Fruit fly (Drosophila melanogaster): ENCODE results near the gene Ttc1.

Ttc1 gene

DNA sequence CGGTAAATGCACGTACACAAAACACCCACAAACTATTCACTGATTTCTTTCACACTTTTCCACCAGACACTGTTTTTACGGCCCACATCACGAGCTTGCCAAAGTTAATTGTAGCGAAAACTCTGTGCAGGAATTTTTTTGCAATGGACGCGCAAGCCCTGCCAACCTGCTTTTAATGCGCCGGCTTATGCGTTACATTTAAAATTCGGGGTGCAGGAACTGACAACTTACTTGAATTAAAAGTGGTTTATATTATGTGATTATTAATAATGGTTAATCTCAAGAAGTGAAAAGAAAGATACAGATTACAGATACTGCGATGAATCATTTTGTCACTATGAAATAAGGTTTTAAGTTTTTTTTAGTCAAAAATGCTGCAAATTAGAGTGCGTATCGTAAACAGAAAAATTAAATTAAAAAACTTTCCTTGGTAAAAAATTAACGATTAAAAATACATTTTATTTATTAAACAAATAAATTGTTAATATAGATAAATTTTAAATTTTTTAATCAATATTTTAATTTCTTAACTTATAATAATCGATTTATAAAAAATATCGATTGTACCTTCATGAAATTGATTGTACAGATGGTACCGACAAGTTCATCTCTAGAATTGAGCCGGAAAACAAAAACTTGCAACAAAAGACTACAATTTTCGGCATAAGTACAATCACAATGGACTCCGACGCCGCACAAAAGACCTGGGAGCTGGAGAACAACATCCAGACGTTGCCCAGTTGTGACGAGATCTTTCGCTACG is 26.9 kb upstream of the Ttc1 start, which contains the start of the genes CG42232 and CSN5 (continued):
- TF ChIP-seq cato (GFP tag; optimal IDR thresholded peaks at IDR 0.05; ENCODE audit: borderline replicate concordance) = peak; percentile 4
- TF ChIP-seq Hr51 (GFP tag; optimal IDR thresholded peaks at IDR 0.05) = peak in 1 of 2 experiments; percentile 36
- TF ChIP-seq Ptx1 (GFP tag; IDR thresholded peaks at IDR 0.05) = peak; percentile 63; the same call in 1 of the 2 replicates
- TF ChIP-seq CoRest (tag; optimal IDR thresholded peaks at IDR 0.05) = peak; percentile 79
- peak; percentile 42 for TF ChIP-seq Side (GFP tag; optimal IDR thresholded peaks at IDR 0.05)
- TF ChIP-seq run (tag; optimal IDR thresholded peaks at IDR 0.05) = peak; percentile 17
- peak; percentile 59 for TF ChIP-seq CG9437 (GFP tag; optimal IDR thresholded peaks at IDR 0.05)
- peak; percentile 21 for TF ChIP-seq slou (GFP tag; optimal IDR thresholded peaks at IDR 0.05)
- peak; percentile 44 for TF ChIP-seq ems (GFP tag; optimal IDR thresholded peaks at IDR 0.05)
- no peak for TF ChIP-seq sd (tag; optimal IDR thresholded peaks at IDR 0.05)
- TF ChIP-seq en (GFP tag; optimal IDR thresholded peaks at IDR 0.05) = no peak
- TF ChIP-seq Sry-δ (GFP tag; optimal IDR thresholded peaks at IDR 0.05) = peak; percentile 66
- TF ChIP-seq HLH54F (GFP tag; optimal IDR thresholded peaks at IDR 0.05) = peak; percentile 54
- peak; percentile 39; the same call in 1 of the 3 replicates for TF ChIP-seq tgo (GFP tag; IDR thresholded peaks at IDR 0.05)
- TF ChIP-seq HLH4C (GFP tag; IDR thresholded peaks at IDR 0.05; ENCODE audit: partially characterized antibody) = 0 out of 3 replicates have a peak, but pooled peaks have one; percentile 43
- TF ChIP-seq CG12391 (tag; optimal IDR thresholded peaks at IDR 0.05) = peak; percentile 82
- TF ChIP-seq CG18599 (GFP tag; optimal IDR thresholded peaks at IDR 0.05) = peak; percentile 64
- TF ChIP-seq Fer3 (tag; optimal IDR thresholded peaks at IDR 0.05) = no peak
- TF ChIP-seq CG10654 (GFP tag; optimal IDR thresholded peaks at IDR 0.05) = peak; percentile 67
- TF ChIP-seq gcm2 (GFP tag; optimal IDR thresholded peaks at IDR 0.05) = no peak
- no peak for TF ChIP-seq klu (GFP tag; IDR thresholded peaks at IDR 0.05)
- peak; percentile 6 for TF ChIP-seq CG17802 (tag; optimal IDR thresholded peaks at IDR 0.05)
- TF ChIP-seq br (optimal IDR thresholded peaks at IDR 0.05) = no peak
- TF ChIP-seq E2f1 (GFP tag; IDR thresholded peaks at IDR 0.05) = peak; percentile 21; the same call in 1 of the 2 replicates
- peak; percentile 30 for TF ChIP-seq CG15479 (GFP tag; optimal IDR thresholded peaks at IDR 0.05)
- TF ChIP-seq Dref (GFP tag; IDR thresholded peaks at IDR 0.05) = peak; percentile 60
- TF ChIP-seq pzg (GFP tag; optimal IDR thresholded peaks at IDR 0.05) = peak; percentile 50
- TF ChIP-seq stc (GFP tag; IDR thresholded peaks at IDR 0.05) = 0 out of 2 replicates have a peak, but pooled peaks have one; percentile 33
- TF ChIP-seq lola (GFP tag; optimal IDR thresholded peaks at IDR 0.05) = peak in 1 of 3 experiments; percentile 62
- TF ChIP-seq NC2β (GFP tag; optimal IDR thresholded peaks at IDR 0.05) = peak; percentile 40
- TF ChIP-seq CG14860 (GFP tag; IDR thresholded peaks at IDR 0.05; ENCODE audit: partially characterized antibody) = peak; percentile 30; the same call in 1 of the 3 replicates
- peak; percentile 23; the same call in 1 of the 3 replicates for TF ChIP-seq H15 (GFP tag; IDR thresholded peaks at IDR 0.05)
- TF ChIP-seq CG2875 (GFP tag; optimal IDR thresholded peaks at IDR 0.05) = peak; percentile 26
- no peak for TF ChIP-seq Hmx (GFP tag; optimal IDR thresholded peaks at IDR 0.05)
- peak; percentile 9 for TF ChIP-seq CG18619 (GFP tag; optimal IDR thresholded peaks at IDR 0.05)
- TF ChIP-seq CG15514 (GFP tag; optimal IDR thresholded peaks at IDR 0.05) = peak; percentile 59
- TF ChIP-seq CG4328 (GFP tag; optimal IDR thresholded peaks at IDR 0.05) = peak; percentile 27
- peak; percentile 37 for TF ChIP-seq chn (GFP tag; optimal IDR thresholded peaks at IDR 0.05)
- peak; percentile 21 for TF ChIP-seq CG12942 (GFP tag; optimal IDR thresholded peaks at IDR 0.05)
- TF ChIP-seq CG13775 (GFP tag; optimal IDR thresholded peaks at IDR 0.05) = peak; percentile 80
- no peak for TF ChIP-seq prd (optimal IDR thresholded peaks at IDR 0.05)
- TF ChIP-seq prd (GFP tag; IDR thresholded peaks at IDR 0.05) = peak; percentile 59; the same call in 2 of the 3 replicates
- no peak for TF ChIP-seq CG4707 (GFP tag; optimal IDR thresholded peaks at IDR 0.05)
- TF ChIP-seq knrl (GFP tag; IDR thresholded peaks at IDR 0.05; ENCODE audit: partially characterized antibody) = no peak
- TF ChIP-seq CG10543 (GFP tag; optimal IDR thresholded peaks at IDR 0.05) = no peak
- TF ChIP-seq CG7786 (GFP tag; optimal IDR thresholded peaks at IDR 0.05) = peak; percentile 9
- peak; percentile 52 for TF ChIP-seq pum (GFP tag; optimal IDR thresholded peaks at IDR 0.05)
- TF ChIP-seq crp (GFP tag; optimal IDR thresholded peaks at IDR 0.05) = peak in 1 of 2 experiments; percentile 20

Data from whole organism, embryonic.